Fruit fly (Drosophila melanogaster) whole organism, embryonic: ENCODE results near the gene Vps4.

Experiments
- Abd-B ChIP-seq: fragments of 200-800 bp; sonication (Bioruptor generic); optimal IDR thresholded peaks from 2 replicates; lab custom pipeline; 2018; ENCODE audit warnings: missing biosample characterization, mild to moderate bottlenecking, missing genetic modification characterization, moderate library complexity
- Ada2b ChIP-seq: fragments of 200-800 bp; sonication (Bioruptor generic); IDR thresholded peaks from 2 replicates; pipeline ENCODE4 v1.3.6; 2022; ENCODE audit warnings: missing biosample characterization, missing genetic modification characterization
- CG10147 ChIP-seq: fragments of 200-800 bp; sonication (Bioruptor generic); optimal IDR thresholded peaks from 2 replicates; lab custom pipeline; 2019; ENCODE audit warnings: missing biosample characterization, mild to moderate bottlenecking, missing genetic modification characterization, moderate library complexity
- CG10274 ChIP-seq: fragments of 200-800 bp; sonication (Bioruptor generic); optimal IDR thresholded peaks from 3 replicates; lab custom pipeline; 2017; ENCODE audit warnings: missing biosample characterization, mild to moderate bottlenecking, missing genetic modification characterization
- CG10366 ChIP-seq: fragments of 200-800 bp; sonication (Bioruptor generic); IDR thresholded peaks from 2 replicates; pipeline ENCODE4 v1.3.6; 2022; ENCODE audit warnings: missing biosample characterization, missing genetic modification characterization
- CG10462 ChIP-seq: fragments of 200-800 bp; sonication (Bioruptor generic); optimal IDR thresholded peaks from 2 replicates; lab custom pipeline; 2016; ENCODE audit warnings: missing biosample characterization, missing genetic modification characterization
- CG10979 ChIP-seq: fragments of 200-800 bp; sonication (Bioruptor generic); optimal IDR thresholded peaks from 2 replicates; lab custom pipeline; 2018; ENCODE audit warnings: missing biosample characterization, mild to moderate bottlenecking, missing genetic modification characterization, moderate library complexity
- CG11398 ChIP-seq: fragments of 200-800 bp; sonication (Bioruptor generic); optimal IDR thresholded peaks from 2 replicates; lab custom pipeline; 2016; ENCODE audit warnings: missing biosample characterization, missing genetic modification characterization
- CG1647 ChIP-seq: fragments of 200-800 bp; sonication (Bioruptor generic); optimal IDR thresholded peaks from 3 replicates; lab custom pipeline; 2016; ENCODE audit warnings: missing biosample characterization, missing genetic modification characterization
- CG17361 ChIP-seq: fragments of 200-800 bp; sonication (Bioruptor generic); IDR thresholded peaks from 3 replicates; pipeline ENCODE4 v1.3.6; 2022; ENCODE audit warnings: missing biosample characterization, missing genetic modification characterization
- CG17612 ChIP-seq: fragments of 200-800 bp; sonication (Bioruptor generic); IDR thresholded peaks from 2 replicates; pipeline ENCODE4 v1.3.6; 2022; ENCODE audit warnings: missing biosample characterization, missing genetic modification characterization
- CG1792 ChIP-seq: fragments of 200-800 bp; sonication (Bioruptor generic); optimal IDR thresholded peaks from 2 replicates; lab custom pipeline; 2016; ENCODE audit warnings: missing biosample characterization, missing genetic modification characterization
- CG3065 ChIP-seq: fragments of 200-800 bp; sonication (Bioruptor generic); optimal IDR thresholded peaks from 2 replicates; lab custom pipeline; 2016; ENCODE audit warnings: missing biosample characterization, missing genetic modification characterization
- CG3838 ChIP-seq: fragments of 200-800 bp; sonication (Bioruptor generic); optimal IDR thresholded peaks from 3 replicates; lab custom pipeline; 2016; ENCODE audit warnings: missing biosample characterization, missing genetic modification characterization
- CG4282 ChIP-seq: fragments of 200-800 bp; sonication (Bioruptor generic); optimal IDR thresholded peaks from 2 replicates; lab custom pipeline; 2016; ENCODE audit warnings: missing biosample characterization, missing genetic modification characterization
- CG4424 ChIP-seq: fragments of 200-800 bp; sonication (Bioruptor generic); optimal IDR thresholded peaks from 3 replicates; lab custom pipeline; 2016; ENCODE audit warnings: missing biosample characterization, missing genetic modification characterization
- CG6765 ChIP-seq: fragments of 200-800 bp; sonication (Bioruptor generic); optimal IDR thresholded peaks from 3 replicates; lab custom pipeline; 2017; ENCODE audit warnings: missing biosample characterization, mild to moderate bottlenecking, missing genetic modification characterization
- CG6854 ChIP-seq: fragments of 200-800 bp; sonication (Bioruptor generic); optimal IDR thresholded peaks from 3 replicates; lab custom pipeline; 2017; ENCODE audit warnings: missing biosample characterization, mild to moderate bottlenecking, missing genetic modification characterization
- CG7745 ChIP-seq: fragments of 200-800 bp; sonication (Bioruptor generic); optimal IDR thresholded peaks from 2 replicates; lab custom pipeline; 2018; ENCODE audit warnings: missing biosample characterization, mild to moderate bottlenecking, missing genetic modification characterization, moderate library complexity
- CG8924 ChIP-seq: fragments of 200-800 bp; optimal IDR thresholded peaks from 3 replicates; lab custom pipeline; 2019; ENCODE audit warnings: missing biosample characterization, mild to moderate bottlenecking, missing genetic modification characterization, moderate library complexity
- D19A ChIP-seq: fragments of 200-800 bp; optimal IDR thresholded peaks from 3 replicates; lab custom pipeline; 2019; ENCODE audit warnings: missing biosample characterization, mild to moderate bottlenecking, missing genetic modification characterization, moderate library complexity
- Elba2 ChIP-seq: fragments of 200-800 bp; sonication (Bioruptor generic); optimal IDR thresholded peaks from 3 replicates; lab custom pipeline; 2016; ENCODE audit warnings: missing biosample characterization, missing genetic modification characterization
- HLHmδ ChIP-seq: fragments of 200-800 bp; sonication (Bioruptor generic); optimal IDR thresholded peaks from 2 replicates; lab custom pipeline; 2018; ENCODE audit warnings: missing biosample characterization, mild to moderate bottlenecking, missing genetic modification characterization, moderate library complexity
- Hmx ChIP-seq: fragments of 200-800 bp; sonication (Bioruptor generic); optimal IDR thresholded peaks from 2 replicates; lab custom pipeline; 2016; ENCODE audit warnings: missing biosample characterization, missing genetic modification characterization
- Med ChIP-seq: fragments of 200-800 bp; sonication (Bioruptor generic); peaks from one replicate; lab custom pipeline; 2016; ENCODE audit warnings: missing biosample characterization, missing genetic modification characterization, mild to moderate bottlenecking, inconsistent platforms, moderate library complexity
- Optix ChIP-seq: fragments of 200-800 bp; sonication (Bioruptor generic); IDR thresholded peaks from 3 replicates; pipeline ENCODE4 v1.3.6; 2022; ENCODE audit warnings: missing biosample characterization, missing genetic modification characterization
- Sin3A ChIP-seq: fragments of >200 bp; optimal IDR thresholded peaks from 2 replicates; lab custom pipeline; 2018
- Sox100B ChIP-seq: fragments of 200-800 bp; sonication (Bioruptor generic); optimal IDR thresholded peaks from 3 replicates; lab custom pipeline; 2018; ENCODE audit warnings: missing biosample characterization, mild to moderate bottlenecking, missing genetic modification characterization
- Tbp ChIP-seq: fragments of >200 bp; optimal IDR thresholded peaks from 2 replicates; lab custom pipeline; 2018; ENCODE audit warnings: missing biosample characterization, missing genetic modification characterization
- ac ChIP-seq: fragments of 200-800 bp; sonication (Bioruptor generic); optimal IDR thresholded peaks from 3 replicates; lab custom pipeline; 2017; ENCODE audit warnings: missing biosample characterization, mild to moderate bottlenecking, missing genetic modification characterization
- ara ChIP-seq: fragments of 200-800 bp; sonication (Bioruptor generic); IDR thresholded peaks from 2 replicates; pipeline ENCODE4 v1.3.6; 2022; ENCODE audit warnings: missing biosample characterization, missing genetic modification characterization
- bcd ChIP-seq: fragments of 200-800 bp; sonication (Bioruptor generic); optimal IDR thresholded peaks from 2 replicates; lab custom pipeline; 2017; ENCODE audit warnings: missing biosample characterization, mild to moderate bottlenecking, missing genetic modification characterization
- chif ChIP-seq, 2 experiments: fragments of 200-800 bp; sonication (Bioruptor generic); optimal IDR thresholded peaks; 3 replicates each; lab custom pipeline; 2016; ENCODE audit warnings: missing biosample characterization in 2 of 2, missing genetic modification characterization in 2 of 2
- croc ChIP-seq: fragments of 200-800 bp; sonication (Bioruptor generic); conservative IDR thresholded peaks from 3 replicates; pipeline ENCODE4 v1.3.6; 2022; ENCODE audit warnings: missing biosample characterization, missing genetic modification characterization
- crp ChIP-seq, 2 experiments: fragments of 200-800 bp; sonication (Bioruptor generic); optimal IDR thresholded peaks; 2 replicates in 1 of 2; 3 replicates in 1 of 2; lab custom pipeline; 2017; ENCODE audit warnings: missing biosample characterization in 2 of 2, missing genetic modification characterization in 2 of 2, mild to moderate bottlenecking in 1 of 2, moderate library complexity in 1 of 2
- da ChIP-seq: fragments of 200-800 bp; sonication (Bioruptor generic); optimal IDR thresholded peaks from 2 replicates; lab custom pipeline; 2016; ENCODE audit warnings: missing biosample characterization, missing genetic modification characterization
- dati ChIP-seq: fragments of 200-800 bp; sonication (Bioruptor generic); IDR thresholded peaks from 2 replicates; pipeline ENCODE4 v1.3.6; 2022; ENCODE audit warnings: missing biosample characterization, missing genetic modification characterization
- dpn ChIP-seq, 2 experiments: fragments of 200-800 bp; sonication (Bioruptor generic); optimal IDR thresholded peaks; 3 replicates each; lab custom pipeline; 2016; ENCODE audit warnings: missing biosample characterization in 2 of 2, missing genetic modification characterization in 2 of 2
- emc ChIP-seq: fragments of 200-800 bp; sonication (Bioruptor generic); optimal IDR thresholded peaks from 2 replicates; lab custom pipeline; 2016; ENCODE audit warnings: missing biosample characterization, missing genetic modification characterization
- ftz-f1 ChIP-seq: fragments of 200-800 bp; sonication (Bioruptor generic); optimal IDR thresholded peaks from 2 replicates; lab custom pipeline; 2016; ENCODE audit warnings: missing biosample characterization, missing genetic modification characterization
- ind ChIP-seq: fragments of 200-800 bp; sonication (Bioruptor generic); optimal IDR thresholded peaks from 3 replicates; lab custom pipeline; 2016; ENCODE audit warnings: missing biosample characterization, missing genetic modification characterization
- inv ChIP-seq: fragments of 200-800 bp; sonication (Bioruptor generic); IDR thresholded peaks from 2 replicates; pipeline ENCODE4 v1.3.6; 2022; ENCODE audit warnings: missing biosample characterization, missing genetic modification characterization; ENCODE audit not compliant: partially characterized antibody
- jumu ChIP-seq: fragments of 200-800 bp; sonication (Bioruptor generic); optimal IDR thresholded peaks from 3 replicates; lab custom pipeline; 2016; ENCODE audit warnings: missing biosample characterization, missing genetic modification characterization
- otp ChIP-seq: fragments of 200-800 bp; sonication (Bioruptor generic); IDR thresholded peaks from 3 replicates; pipeline ENCODE4, ENCODE4 v1.3.6; 2022; ENCODE audit warnings: missing biosample characterization, missing genetic modification characterization
- ro ChIP-seq: fragments of 200-800 bp; sonication (Bioruptor generic); IDR thresholded peaks from 2 replicates; pipeline ENCODE4 v1.3.6; 2022; ENCODE audit warnings: missing biosample characterization, missing genetic modification characterization
- stwl ChIP-seq: fragments of 200-800 bp; sonication (Bioruptor generic); optimal IDR thresholded peaks from 3 replicates; lab custom pipeline; 2018; ENCODE audit warnings: missing biosample characterization, mild to moderate bottlenecking, missing genetic modification characterization, moderate library complexity
- tin ChIP-seq: fragments of 200-800 bp; sonication (Bioruptor generic); optimal IDR thresholded peaks from 3 replicates; lab custom pipeline; 2016; ENCODE audit warnings: missing biosample characterization, missing genetic modification characterization
- tna ChIP-seq: fragments of 200-800 bp; sonication (Bioruptor generic); IDR thresholded peaks from 2 replicates; pipeline ENCODE4 v1.3.6; 2022; ENCODE audit warnings: missing biosample characterization, missing genetic modification characterization; ENCODE audit not compliant: partially characterized antibody
- toy ChIP-seq: fragments of 200-800 bp; sonication (Bioruptor generic); IDR thresholded peaks from 2 replicates; pipeline ENCODE4 v1.3.6; 2022; ENCODE audit warnings: missing biosample characterization, missing genetic modification characterization
- tx ChIP-seq: fragments of 200-800 bp; sonication (Bioruptor generic); optimal IDR thresholded peaks from 2 replicates; lab custom pipeline; 2016; ENCODE audit warnings: missing biosample characterization, missing genetic modification characterization

Gene Vps4

dm6 chrX:17880269-17880889 lies 27.1 kb upstream of the Vps4 start (continued):
- TF ChIP-seq D19A (tag; lab: Kevin White, UChicago) (peak; percentile 82), ara (GFP tag; lab: Robert Waterston, UW) (peak; percentile 94), Abd-B (GFP tag; lab: Kevin White, UChicago) (peak; percentile 99), ac (GFP tag; lab: Kevin White, UChicago) (peak; percentile 63), tx (peak; percentile 92), ro (GFP tag; lab: Robert Waterston, UW) (peak; percentile 92), CG8924 (peak; percentile 92), Sox100B (peak; percentile 82), da (GFP tag; lab: Kevin White, UChicago) (peak; percentile 80), Hmx (peak; percentile 85), CG4424 (GFP tag; lab: Kevin White, UChicago) (peak; percentile 88), Tbp (GFP tag; lab: Kevin White, UChicago) (no peak), CG7745 (tag; lab: Kevin White, UChicago) (no peak), CG17361 (GFP tag; lab: Robert Waterston, UW) (peak; percentile 95), ind (GFP tag; lab: Kevin White, UChicago) (peak; percentile 95), CG10274 (peak; percentile 77), CG1647 (GFP tag; lab: Kevin White, UChicago) (peak; percentile 91), dpn (GFP tag; optimal IDR thresholded peaks at IDR 0.05; lab: Kevin White, UChicago) (peak; percentile 97 to 98), CG1792 (GFP tag; lab: Kevin White, UChicago) (peak; percentile 81), CG10366 (peak; percentile 96), CG10979 (tag; lab: Kevin White, UChicago) (peak; percentile 85), dati (GFP tag; lab: Robert Waterston, UW) (peak; percentile 82), CG3838 (GFP tag; lab: Kevin White, UChicago) (peak; percentile 87), Elba2 (GFP tag; lab: Kevin White, UChicago) (no peak), toy (GFP tag; lab: Robert Waterston, UW) (peak; percentile 91), inv (GFP tag; lab: Robert Waterston, UW) (no peak), croc (GFP tag; lab: Robert Waterston, UW) (peak; percentile 88), bcd (GFP tag; lab: Kevin White, UChicago) (peak; percentile 93), tna (GFP tag; lab: Robert Waterston, UW) (no peak), stwl (no peak), crp (GFP tag; optimal IDR thresholded peaks at IDR 0.05; lab: Kevin White, UChicago) (peak in 1 of 2 experiments; percentile 60), Optix (peak; percentile 92), jumu (GFP tag; lab: Kevin White, UChicago) (peak; percentile 97), Ada2b (GFP tag; lab: Robert Waterston, UW) (peak; percentile 95), CG3065 (GFP tag; lab: Kevin White, UChicago) (peak; percentile 87), CG10147 (peak; percentile 89), chif (GFP tag; optimal IDR thresholded peaks at IDR 0.05; lab: Kevin White, UChicago) (peak; percentile 93), emc (GFP tag; lab: Kevin White, UChicago) (peak; percentile 79), ftz-f1 (peak; percentile 66), Med (peak; percentile 100), CG6854 (GFP tag; lab: Kevin White, UChicago) (peak; percentile 74), otp (peak; percentile 95), tin (GFP tag; lab: Kevin White, UChicago) (peak; percentile 90), CG10462 (GFP tag; lab: Kevin White, UChicago) (peak; percentile 89), CG11398 (peak; percentile 87), CG6765 (GFP tag; lab: Kevin White, UChicago) (peak; percentile 85), CG17612 (GFP tag; lab: Robert Waterston, UW) (peak; percentile 92), CG4282 (GFP tag; lab: Kevin White, UChicago) (peak; percentile 66), HLHmδ (GFP tag; lab: Kevin White, UChicago) (peak; percentile 11), Sin3A (lab: Kevin White, UChicago) (no peak)
